Worm (Caenorhabditis elegans) whole organism, late embryonic: ENCODE measurements around the gene ran-1.

ENCODE experiments used
- C08G9.2 ChIP-seq: sonication (generic microtip); optimal IDR thresholded peaks from 2 replicates; lab custom pipeline; 2016; ENCODE audit warnings: mild to moderate bottlenecking, missing genetic modification characterization, moderate library complexity, missing compliant biosample characterization
- F13H6.1 ChIP-seq: sonication (generic microtip); optimal IDR thresholded peaks from 2 replicates; lab custom pipeline; 2016; ENCODE audit warnings: missing genetic modification characterization, missing compliant biosample characterization
- K02D7.2 ChIP-seq: sonication (generic microtip); optimal IDR thresholded peaks from 2 replicates; lab custom pipeline; 2017; ENCODE audit warnings: mild to moderate bottlenecking, missing genetic modification characterization, missing compliant biosample characterization
- K09A11.1 ChIP-seq: sonication (generic microtip); optimal IDR thresholded peaks from 2 replicates; lab custom pipeline; 2017; ENCODE audit warnings: antibody characterized with exemption, mild to moderate bottlenecking, missing genetic modification characterization, missing compliant biosample characterization; ENCODE audit not compliant: insufficient read depth
- T23F11.4 ChIP-seq: fragments of 200-800 bp; sonication (Bioruptor generic); optimal IDR thresholded peaks from 2 replicates; lab custom pipeline; 2018; ENCODE audit warnings: mild to moderate bottlenecking, missing genetic modification characterization, missing compliant biosample characterization
- ceh-22 ChIP-seq: sonication (generic microtip); optimal IDR thresholded peaks from 2 replicates; lab custom pipeline; 2017; ENCODE audit warnings: missing biosample characterization, missing genetic modification characterization
- ceh-45 ChIP-seq: fragments of 200-800 bp; sonication (Bioruptor generic); IDR thresholded peaks from 2 replicates; pipeline ENCODE4 v1.3.6; 2022; ENCODE audit warnings: missing genetic modification reagents, missing genetic modification characterization, missing compliant biosample characterization
- ceh-48 ChIP-seq: sonication (generic microtip); optimal IDR thresholded peaks from 2 replicates; lab custom pipeline; 2016; ENCODE audit warnings: missing genetic modification characterization, inconsistent platforms, missing compliant biosample characterization
- ceh-6 ChIP-seq: fragments of 200-800 bp; sonication (Bioruptor generic); optimal IDR thresholded peaks from 2 replicates; lab custom pipeline; 2018; ENCODE audit warnings: mild to moderate bottlenecking, missing genetic modification characterization, missing compliant biosample characterization
- ceh-9 ChIP-seq: sonication (generic microtip); optimal IDR thresholded peaks from 2 replicates; lab custom pipeline; 2016; ENCODE audit warnings: mild to moderate bottlenecking, missing genetic modification characterization, inconsistent platforms, missing compliant biosample characterization
- che-1 ChIP-seq: sonication (generic microtip); optimal IDR thresholded peaks from 2 replicates; lab custom pipeline; 2016; ENCODE audit warnings: mild to moderate bottlenecking, missing genetic modification characterization, missing compliant biosample characterization
- dve-1 ChIP-seq: sonication (generic microtip); optimal IDR thresholded peaks from 2 replicates; lab custom pipeline; 2017; ENCODE audit warnings: antibody characterized with exemption, mild to moderate bottlenecking, missing genetic modification characterization, missing compliant biosample characterization
- elt-4 ChIP-seq: sonication (generic microtip); optimal IDR thresholded peaks from 2 replicates; lab custom pipeline; 2016; ENCODE audit warnings: missing genetic modification characterization, missing compliant biosample characterization
- ets-4 ChIP-seq: sonication (generic microtip); optimal IDR thresholded peaks from 2 replicates; lab custom pipeline; 2016; ENCODE audit warnings: missing genetic modification characterization, missing compliant biosample characterization
- fax-1 ChIP-seq: sonication (generic microtip); optimal IDR thresholded peaks from 2 replicates; lab custom pipeline; 2016; ENCODE audit warnings: missing genotype, missing genetic modification characterization, missing compliant biosample characterization
- fkh-6 ChIP-seq: sonication (generic microtip); optimal IDR thresholded peaks from 2 replicates; lab custom pipeline; 2016; ENCODE audit warnings: missing genetic modification characterization, missing compliant biosample characterization
- hlh-13 ChIP-seq: fragments of 200-800 bp; sonication (Bioruptor generic); optimal IDR thresholded peaks from 2 replicates; lab custom pipeline; 2018; ENCODE audit warnings: mild to moderate bottlenecking, missing genetic modification characterization, missing compliant biosample characterization
- hlh-30 ChIP-seq: sonication (generic microtip); optimal IDR thresholded peaks from 2 replicates; lab custom pipeline; 2017; ENCODE audit warnings: antibody characterized with exemption, missing genetic modification characterization, missing compliant biosample characterization; ENCODE audit not compliant: insufficient read depth
- hlh-6 ChIP-seq: sonication (generic microtip); optimal IDR thresholded peaks from 2 replicates; lab custom pipeline; 2016; ENCODE audit warnings: missing genotype, missing genetic modification characterization, missing compliant biosample characterization
- hlh-8 ChIP-seq: sonication (generic microtip); optimal IDR thresholded peaks from 2 replicates; lab custom pipeline; 2016; ENCODE audit warnings: missing genotype, missing genetic modification characterization, missing compliant biosample characterization
- lin-11 ChIP-seq: fragments of 200-800 bp; sonication (Bioruptor generic); optimal IDR thresholded peaks from 2 replicates; lab custom pipeline; 2018; ENCODE audit warnings: mild to moderate bottlenecking, missing genetic modification characterization, missing compliant biosample characterization
- madf-2 ChIP-seq: sonication (generic microtip); optimal IDR thresholded peaks from 2 replicates; lab custom pipeline; 2017; ENCODE audit warnings: missing genetic modification characterization, missing compliant biosample characterization
- nfya-1 ChIP-seq: sonication (generic microtip); optimal IDR thresholded peaks from 2 replicates; lab custom pipeline; 2017; ENCODE audit warnings: missing genetic modification characterization, mild to moderate bottlenecking, missing compliant biosample characterization, antibody characterized with exemption, moderate library complexity
- npax-4 ChIP-seq: sonication (generic microtip); optimal IDR thresholded peaks from 2 replicates; lab custom pipeline; 2016; ENCODE audit warnings: missing genetic modification characterization, missing compliant biosample characterization
- odd-2 ChIP-seq: sonication (generic microtip); optimal IDR thresholded peaks from 2 replicates; lab custom pipeline; 2017; ENCODE audit warnings: antibody characterized with exemption, mild to moderate bottlenecking, missing genetic modification characterization, missing compliant biosample characterization
- pag-3 ChIP-seq: sonication (generic microtip); optimal IDR thresholded peaks from 2 replicates; lab custom pipeline; 2016; ENCODE audit warnings: missing compliant biosample characterization, missing genetic modification characterization, borderline replicate concordance
- pat-9 ChIP-seq: fragments of 200-800 bp; sonication (Bioruptor generic); optimal IDR thresholded peaks from 2 replicates; lab custom pipeline; 2018; ENCODE audit warnings: mild to moderate bottlenecking, missing genetic modification characterization, moderate library complexity, missing compliant biosample characterization
- pha-2 ChIP-seq: sonication (generic microtip); optimal IDR thresholded peaks from 2 replicates; lab custom pipeline; 2017; ENCODE audit warnings: mild to moderate bottlenecking, missing genetic modification characterization, missing compliant biosample characterization
- pha-4 ChIP-seq: fragments of 150-350 bp; optimal IDR thresholded peaks from 2 replicates; lab custom pipeline; 2018; ENCODE audit warnings: missing biosample characterization, missing genetic modification reagents, missing genetic modification characterization
- ref-2 ChIP-seq: sonication (generic microtip); optimal IDR thresholded peaks from 2 replicates; lab custom pipeline; 2016; ENCODE audit warnings: missing genetic modification characterization, missing compliant biosample characterization
- ttx-3 ChIP-seq: sonication (generic microtip); optimal IDR thresholded peaks from 2 replicates; lab custom pipeline; 2016; ENCODE audit warnings: missing genetic modification reagents, missing genetic modification characterization, missing compliant biosample characterization
- unc-3 ChIP-seq, 2 experiments: fragments of 200-800 bp in 1 of 2; sonication (Bioruptor generic) in 1 of 2; sonication (generic microtip) in 1 of 2; conservative IDR thresholded peaks in 1 of 2; optimal IDR thresholded peaks in 1 of 2; 2 replicates each; pipeline versions ENCODE4 v1.3.6 to Lab custom; 2016 to 2022; ENCODE audit warnings: missing compliant biosample characterization in 2 of 2, missing genetic modification characterization in 2 of 2, missing genetic modification reagents in 1 of 2
- unc-42 ChIP-seq: sonication (generic microtip); optimal IDR thresholded peaks from 2 replicates; lab custom pipeline; 2016; ENCODE audit warnings: missing genotype, missing genetic modification characterization, missing compliant biosample characterization
- unc-86 ChIP-seq: sonication (generic microtip); optimal IDR thresholded peaks from 2 replicates; lab custom pipeline; 2016; ENCODE audit warnings: missing genetic modification characterization, missing compliant biosample characterization

The ran-1 gene

ce11 chrIII:10716091-10716490, 31.4 kb downstream of the ran-1 start, which contains the start of gene W09D10.4:
TSS of gene W09D10.4 (minus strand) at chrIII:10716191.
- no peak for TF ChIP-seq pha-2
- TF ChIP-seq unc-42 (tag; lab: Kevin White, UChicago): no peak
- TF ChIP-seq ref-2 (tag; lab: Kevin White, UChicago): no peak
- TF ChIP-seq dve-1 (tag; lab: Kevin White, UChicago): no peak
- no peak for TF ChIP-seq C08G9.2 (tag; lab: Kevin White, UChicago)
- no peak for TF ChIP-seq T23F11.4 (GFP tag; lab: Kevin White, UChicago)
- no peak for TF ChIP-seq madf-2 (tag; lab: Kevin White, UChicago)
- no peak for TF ChIP-seq unc-3 (GFP tag; conservative IDR thresholded peaks at IDR 0.05; lab: Robert Waterston, UW)
- no peak for TF ChIP-seq unc-3 (tag; optimal IDR thresholded peaks at IDR 0.05; lab: Kevin White, UChicago)
- no peak for TF ChIP-seq ceh-9
- no peak for TF ChIP-seq pha-4 (tag; lab: Kevin White, UChicago)
- TF ChIP-seq K09A11.1 (tag; lab: Kevin White, UChicago): no peak
- no peak for TF ChIP-seq hlh-30 (tag; lab: Kevin White, UChicago)
- no peak for TF ChIP-seq K02D7.2
- TF ChIP-seq lin-11 (tag; lab: Kevin White, UChicago): no peak
- no peak for TF ChIP-seq che-1 (tag; lab: Kevin White, UChicago)
- TF ChIP-seq unc-86 (tag; lab: Kevin White, UChicago): no peak

ce11 chrIII:10714541-10714940, 33.0 kb downstream of the ran-1 start:
- TF ChIP-seq hlh-13 (GFP tag; lab: Kevin White, UChicago): no peak
- no peak for TF ChIP-seq fax-1
- no peak for TF ChIP-seq T23F11.4 (GFP tag; lab: Kevin White, UChicago)
- TF ChIP-seq npax-4 (tag; lab: Kevin White, UChicago): no peak
- TF ChIP-seq hlh-6: no peak
- TF ChIP-seq ceh-48 (tag; lab: Kevin White, UChicago): no peak
- TF ChIP-seq ceh-6: no peak
- TF ChIP-seq elt-4 (tag; lab: Kevin White, UChicago): no peak

ce11 chrIII:10711192-10711673, 36.3 kb downstream of the ran-1 start, which contains the start of gene W09D10.5:
TSS of gene W09D10.5 (minus strand) at chrIII:10711536.
- TF ChIP-seq hlh-13 (GFP tag; lab: Kevin White, UChicago) (no peak), odd-2 (no peak), K09A11.1 (tag; lab: Kevin White, UChicago) (no peak), hlh-8 (tag; lab: Kevin White, UChicago) (no peak), pat-9 (tag; lab: Kevin White, UChicago) (no peak), pag-3 (no peak), hlh-6 (no peak), ceh-45 (GFP tag; lab: Robert Waterston, UW) (no peak), hlh-30 (tag; lab: Kevin White, UChicago) (no peak)

- TF ChIP-seq fkh-6 (no peak), fax-1 (no peak), ceh-22 (tag; lab: Kevin White, UChicago) (no peak), F13H6.1 (tag; lab: Kevin White, UChicago) (no peak), hlh-13 (GFP tag; lab: Kevin White, UChicago) (no peak), nfya-1 (tag; lab: Kevin White, UChicago) (no peak), ets-4 (no peak), ttx-3 (no peak)
Measured at ce11 chrIII:10709676-10710075, 37.9 kb downstream of the ran-1 start.
